Fruit fly (Drosophila melanogaster) whole organism, prepupa: Measurements from ENCODE around the gene beg.

Source experiments
- CG31627 ChIP-seq: fragments of 200-800 bp; sonication (Bioruptor generic); optimal IDR thresholded peaks from 3 replicates; lab custom pipeline; 2016; ENCODE audit warnings: missing biosample characterization, missing genetic modification characterization
- CG6792 ChIP-seq: fragments of 200-800 bp; sonication (Bioruptor generic); optimal IDR thresholded peaks from 3 replicates; lab custom pipeline; 2016; ENCODE audit warnings: missing biosample characterization, missing genetic modification characterization
- CG9139 ChIP-seq: fragments of 200-800 bp; sonication (Bioruptor generic); optimal IDR thresholded peaks from 3 replicates; lab custom pipeline; 2017; ENCODE audit warnings: missing biosample characterization, mild to moderate bottlenecking, missing genetic modification characterization
- Ets96B ChIP-seq: fragments of 200-800 bp; optimal IDR thresholded peaks from 2 replicates; lab custom pipeline; 2019; ENCODE audit warnings: missing biosample characterization, mild to moderate bottlenecking, missing genetic modification characterization, moderate library complexity
- salr ChIP-seq, 2 experiments: fragments of 200-800 bp; sonication (Bioruptor generic); optimal IDR thresholded peaks; 3 replicates each; lab custom pipeline; 2016 to 2018; ENCODE audit warnings: missing biosample characterization in 2 of 2, missing genetic modification characterization in 2 of 2, mild to moderate bottlenecking in 1 of 2
- topi ChIP-seq: fragments of 200-800 bp; sonication (Bioruptor generic); optimal IDR thresholded peaks from 3 replicates; lab custom pipeline; 2016; ENCODE audit warnings: missing biosample characterization, missing genetic modification characterization

dm6 chr3L:17024095-17024639, 11.3 kb upstream of the beg start, which contains the start of gene Fit2:
- TF ChIP-seq CG6792: no peak
- TF ChIP-seq Ets96B (tag; lab: Kevin White, UChicago): no peak
- TF ChIP-seq salr (GFP tag; optimal IDR thresholded peaks at IDR 0.05; lab: Kevin White, UChicago): no peak
- no peak for TF ChIP-seq topi
- no peak for TF ChIP-seq CG9139
- TF ChIP-seq CG31627: no peak
